Worm (Caenorhabditis elegans): ENCODE data around the gene Y49G5B.1.

ce11 chrV:5198240-5198639, 24.9 kb upstream of the Y49G5B.1 start, which contains the start of gene Y47A7.2:
- TF ChIP-seq dve-1 (tag; optimal IDR thresholded peaks at IDR 0.05; ENCODE audit: insufficient read depth), result no peak
- TF ChIP-seq nhr-11 (tag; optimal IDR thresholded peaks at IDR 0.05), result no peak
- TF ChIP-seq fkh-10 (GFP tag; optimal IDR thresholded peaks at IDR 0.05), result no peak
- TF ChIP-seq set-16 (GFP tag; IDR thresholded peaks at IDR 0.05), result no peak
- no peak for TF ChIP-seq ztf-11 (tag; optimal IDR thresholded peaks at IDR 0.05)
- TF ChIP-seq unc-39 (tag; optimal IDR thresholded peaks at IDR 0.05), result no peak
- TF ChIP-seq nhr-10 (tag; optimal IDR thresholded peaks at IDR 0.05), result no peak
